Worm (Caenorhabditis elegans) whole organism, L2 larva: ENCODE data around the gene acdh-6.

Source experiments
- C34F6.9 ChIP-seq: fragments of 150-350 bp; optimal IDR thresholded peaks from 2 replicates; lab custom pipeline; 2014; ENCODE audit warnings: missing biosample characterization, missing genetic modification characterization
- F13H6.1 ChIP-seq: sonication (generic microtip); optimal IDR thresholded peaks from 2 replicates; lab custom pipeline; 2016; ENCODE audit warnings: missing genetic modification characterization, missing compliant biosample characterization
- R02D3.7 ChIP-seq: fragments of 150-350 bp; optimal IDR thresholded peaks from 2 replicates; lab custom pipeline; 2014; ENCODE audit warnings: missing biosample characterization, missing genetic modification characterization
- Y55F3AM.14 ChIP-seq: fragments of 200-800 bp; sonication (Bioruptor generic); optimal IDR thresholded peaks from 2 replicates; lab custom pipeline; 2018; ENCODE audit warnings: mild to moderate bottlenecking, missing genetic modification characterization, missing compliant biosample characterization
- ama-1 ChIP-seq: fragments of 150-350 bp; optimal IDR thresholded peaks from 2 replicates; lab custom pipeline; 2018; ENCODE audit warnings: inconsistent platforms
- blmp-1 ChIP-seq: sonication (generic microtip); optimal IDR thresholded peaks from 2 replicates; lab custom pipeline; 2017; ENCODE audit warnings: missing genetic modification characterization, mild to moderate bottlenecking, missing compliant biosample characterization, antibody characterized with exemption, moderate library complexity; ENCODE audit not compliant: insufficient read depth
- ceh-16 ChIP-seq: fragments of 150-350 bp; optimal IDR thresholded peaks from 2 replicates; lab custom pipeline; 2014; ENCODE audit warnings: missing biosample characterization, missing genetic modification characterization
- ceh-82 ChIP-seq: fragments of 150-350 bp; optimal IDR thresholded peaks from 2 replicates; lab custom pipeline; 2014; ENCODE audit warnings: missing biosample characterization, missing genetic modification characterization
- crh-2 ChIP-seq: sonication (generic microtip); optimal IDR thresholded peaks from 2 replicates; lab custom pipeline; 2017; ENCODE audit warnings: missing biosample characterization, missing genetic modification characterization
- dmd-4 ChIP-seq: sonication (generic microtip); optimal IDR thresholded peaks from 2 replicates; lab custom pipeline; 2017; ENCODE audit warnings: missing biosample characterization, missing genetic modification characterization
- egl-27 ChIP-seq: sonication (generic microtip); optimal IDR thresholded peaks from 3 replicates; lab custom pipeline; 2017; ENCODE audit warnings: missing biosample characterization, missing genetic modification reagents, missing genetic modification characterization
- fos-1 ChIP-seq: fragments of 150-350 bp; optimal IDR thresholded peaks from 2 replicates; lab custom pipeline; 2014; ENCODE audit warnings: missing biosample characterization, missing genetic modification characterization
- gmeb-1 ChIP-seq: fragments of 150-350 bp; optimal IDR thresholded peaks from 2 replicates; lab custom pipeline; 2014; ENCODE audit warnings: missing biosample characterization, missing genetic modification characterization
- lin-11 ChIP-seq: fragments of 150-350 bp; sonication (generic microtip); optimal IDR thresholded peaks from 2 replicates; lab custom pipeline; 2014; ENCODE audit warnings: missing biosample characterization, missing genetic modification characterization, inconsistent platforms, mixed read lengths
- lin-13 ChIP-seq: fragments of 150-350 bp; optimal IDR thresholded peaks from 2 replicates; lab custom pipeline; 2014; ENCODE audit warnings: missing biosample characterization, missing genetic modification reagents, missing genetic modification characterization
- lsy-2 ChIP-seq, 2 experiments: fragments of 150-350 bp in 1 of 2; sonication (generic microtip) in 1 of 2; optimal IDR thresholded peaks; 2 replicates each; lab custom pipeline; 2014 to 2017; ENCODE audit warnings: missing biosample characterization in 2 of 2, missing genetic modification characterization in 2 of 2
- mab-5 ChIP-seq: fragments of 150-350 bp; optimal IDR thresholded peaks from 2 replicates; lab custom pipeline; 2014; ENCODE audit warnings: missing biosample characterization, missing genetic modification characterization
- mdl-1 ChIP-seq, 2 experiments: fragments of 150-350 bp in 1 of 2; sonication (generic microtip) in 1 of 2; optimal IDR thresholded peaks; 2 replicates each; lab custom pipeline; 2017; ENCODE audit warnings: missing biosample characterization in 2 of 2, missing genetic modification characterization in 2 of 2
- nhr-10 ChIP-seq: sonication (generic microtip); optimal IDR thresholded peaks from 2 replicates; lab custom pipeline; 2017; ENCODE audit warnings: missing biosample characterization, missing genetic modification characterization
- nhr-129 ChIP-seq: fragments of 150-350 bp; optimal IDR thresholded peaks from 2 replicates; lab custom pipeline; 2014; ENCODE audit warnings: missing biosample characterization, missing genetic modification characterization
- nhr-21 ChIP-seq: fragments of 150-350 bp; optimal IDR thresholded peaks from 2 replicates; lab custom pipeline; 2014; ENCODE audit warnings: missing biosample characterization, missing genetic modification characterization
- nhr-23 ChIP-seq: fragments of 150-350 bp; optimal IDR thresholded peaks from 2 replicates; lab custom pipeline; 2014; ENCODE audit warnings: missing biosample characterization, missing genetic modification reagents, missing genetic modification characterization
- nhr-237 ChIP-seq: fragments of 150-350 bp; optimal IDR thresholded peaks from 2 replicates; lab custom pipeline; 2014; ENCODE audit warnings: missing biosample characterization, missing genetic modification characterization
- nhr-25 ChIP-seq: fragments of 150-350 bp; sonication (generic microtip); optimal IDR thresholded peaks from 3 replicates; lab custom pipeline; 2014; ENCODE audit warnings: missing biosample characterization, missing genetic modification characterization
- nhr-77 ChIP-seq: fragments of 150-350 bp; optimal IDR thresholded peaks from 2 replicates; lab custom pipeline; 2014; ENCODE audit warnings: missing biosample characterization, missing genetic modification characterization
- peb-1 ChIP-seq: fragments of 150-350 bp; optimal IDR thresholded peaks from 2 replicates; lab custom pipeline; 2014; ENCODE audit warnings: missing biosample characterization, missing genetic modification characterization
- sem-4 ChIP-seq: fragments of 150-350 bp; optimal IDR thresholded peaks from 2 replicates; lab custom pipeline; 2014; ENCODE audit warnings: missing biosample characterization, missing genetic modification reagents, missing genetic modification characterization
- skn-1 ChIP-seq: sonication (generic microtip); optimal IDR thresholded peaks from 2 replicates; lab custom pipeline; 2017; ENCODE audit warnings: missing biosample characterization, missing genetic modification characterization
- sma-3 ChIP-seq: sonication (generic microtip); optimal IDR thresholded peaks from 2 replicates; lab custom pipeline; 2016; ENCODE audit warnings: missing genetic modification reagents, missing genetic modification characterization, missing compliant biosample characterization
- sma-9 ChIP-seq, 2 experiments: fragments of 150-350 bp in 1 of 2; sonication (generic microtip) in 1 of 2; optimal IDR thresholded peaks; 2 replicates each; lab custom pipeline; 2014 to 2016; ENCODE audit warnings: missing genetic modification characterization in 2 of 2, mild to moderate bottlenecking in 1 of 2, missing biosample characterization in 1 of 2, missing compliant biosample characterization in 1 of 2, missing genetic modification reagents in 1 of 2, moderate library complexity in 1 of 2
- unc-39 ChIP-seq: fragments of 150-350 bp; optimal IDR thresholded peaks from 2 replicates; lab custom pipeline; 2014; ENCODE audit warnings: missing biosample characterization, missing genetic modification characterization
- unc-55 ChIP-seq: fragments of 150-350 bp; sonication (generic microtip); optimal IDR thresholded peaks from 3 replicates; lab custom pipeline; 2014; ENCODE audit warnings: missing biosample characterization, missing genetic modification reagents, missing genetic modification characterization
- unc-62 ChIP-seq: fragments of 150-350 bp; optimal IDR thresholded peaks from 2 replicates; lab custom pipeline; 2014; ENCODE audit warnings: missing biosample characterization, missing genetic modification reagents, missing genetic modification characterization
- ztf-1 ChIP-seq: fragments of 200-800 bp; sonication (Bioruptor generic); conservative IDR thresholded peaks from 2 replicates; pipeline ENCODE4 v1.3.6; 2022; ENCODE audit warnings: missing genetic modification characterization, missing compliant biosample characterization
- ztf-11 ChIP-seq: sonication (generic microtip); optimal IDR thresholded peaks from 2 replicates; lab custom pipeline; 2017; ENCODE audit warnings: missing biosample characterization, missing genetic modification characterization
- ztf-4 ChIP-seq: fragments of 150-350 bp; optimal IDR thresholded peaks from 2 replicates; lab custom pipeline; 2014; ENCODE audit warnings: missing biosample characterization, missing genetic modification characterization

Gene acdh-6

DNA sequence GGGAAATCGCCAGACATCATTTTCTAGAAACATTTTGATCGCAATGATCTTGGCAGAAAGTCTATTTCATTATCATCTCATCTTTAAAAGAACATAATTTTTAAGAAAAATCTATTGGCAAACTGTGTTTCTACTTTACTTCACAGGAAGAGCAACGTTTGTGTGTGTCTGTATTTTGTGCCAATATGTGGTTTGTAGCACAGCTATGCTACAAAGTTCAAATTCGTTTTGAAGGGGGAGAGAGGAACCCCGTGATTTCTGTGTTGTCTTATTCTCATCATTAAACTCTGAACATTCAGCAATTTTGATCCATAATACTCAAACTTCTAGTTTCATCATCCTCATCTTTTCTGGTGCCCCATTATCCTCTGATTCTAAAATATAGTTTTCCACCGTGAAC lies 9.2 kb upstream of the acdh-6 start:
- TF ChIP-seq peb-1 (tag; lab: Kevin White, UChicago) (no peak), ceh-16 (no peak), nhr-129 (no peak), dmd-4 (tag; lab: Kevin White, UChicago) (no peak), R02D3.7 (tag; lab: Kevin White, UChicago) (no peak), unc-39 (tag; lab: Kevin White, UChicago) (no peak), F13H6.1 (no peak), nhr-10 (tag; lab: Kevin White, UChicago) (no peak), blmp-1 (tag; lab: Kevin White, UChicago) (no peak), ceh-82 (no peak), nhr-237 (no peak), C34F6.9 (tag; lab: Kevin White, UChicago) (no peak)

DNA sequence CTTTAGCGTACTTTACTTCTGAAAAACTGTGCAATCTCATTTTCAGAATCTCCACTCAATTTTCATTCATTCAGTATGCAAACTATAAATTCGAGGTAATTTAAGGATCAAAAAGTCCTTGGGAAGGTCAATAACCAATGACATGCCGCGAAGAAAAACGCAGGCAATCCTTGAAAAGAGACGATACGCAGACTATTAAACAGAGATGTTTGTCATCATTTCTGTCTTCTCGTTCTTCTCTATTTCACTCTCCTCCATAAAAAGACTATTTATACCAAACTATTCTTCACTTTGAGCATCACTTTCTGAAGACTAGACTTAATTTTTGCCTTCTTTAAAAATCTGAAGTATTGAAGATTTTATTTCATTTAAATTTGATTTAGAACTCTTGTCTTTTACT lies 8.8 kb upstream of the acdh-6 start, which contains the start of gene C02D5.4:
C02D5.4 (plus strand) TSS at position 41 of the 400 bp plus-strand sequence.
- TF ChIP-seq nhr-129 (peak; percentile 22), skn-1 (peak; percentile 99), fos-1 (tag; lab: Kevin White, UChicago) (peak; percentile 40), C34F6.9 (tag; lab: Kevin White, UChicago) (peak; percentile 30), nhr-237 (no peak), unc-55 (GFP tag; lab: Kevin White, UChicago) (peak; percentile 21), lin-13 (GFP tag; lab: Kevin White, UChicago) (no peak), nhr-10 (tag; lab: Kevin White, UChicago) (no peak), sma-9 (GFP tag; optimal IDR thresholded peaks at IDR 0.05; lab: Kevin White, UChicago) (peak; percentile 53), sma-9 (tag; optimal IDR thresholded peaks at IDR 0.05; lab: Kevin White, UChicago) (no peak)

DNA sequence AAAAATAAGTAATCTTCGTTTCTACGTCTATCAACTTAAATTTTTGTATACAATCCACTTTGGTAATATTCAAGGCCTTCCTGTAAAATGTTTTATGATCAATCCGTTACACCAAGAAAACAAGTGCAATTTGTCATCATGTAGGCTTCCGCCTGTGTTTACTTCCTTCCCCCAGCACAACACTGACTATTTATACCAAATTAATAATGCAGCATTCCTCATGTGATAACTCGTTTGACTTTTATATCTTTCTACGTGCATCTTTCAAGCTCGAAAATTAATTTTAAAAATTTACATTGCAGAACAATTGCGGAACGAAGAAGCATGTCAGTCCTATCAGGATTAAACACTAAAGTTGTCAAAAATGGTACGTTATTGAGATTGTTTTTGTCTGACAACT lies 6.5 kb upstream of the acdh-6 start, which contains the start of gene gsto-2:
gsto-2 (plus strand) TSS at position 301 of the 400 bp plus-strand sequence.
- no peak for TF ChIP-seq mab-5
- no peak for TF ChIP-seq fos-1 (tag; lab: Kevin White, UChicago)
- TF ChIP-seq gmeb-1 (tag; lab: Kevin White, UChicago): no peak
- no peak for TF ChIP-seq ceh-82

DNA sequence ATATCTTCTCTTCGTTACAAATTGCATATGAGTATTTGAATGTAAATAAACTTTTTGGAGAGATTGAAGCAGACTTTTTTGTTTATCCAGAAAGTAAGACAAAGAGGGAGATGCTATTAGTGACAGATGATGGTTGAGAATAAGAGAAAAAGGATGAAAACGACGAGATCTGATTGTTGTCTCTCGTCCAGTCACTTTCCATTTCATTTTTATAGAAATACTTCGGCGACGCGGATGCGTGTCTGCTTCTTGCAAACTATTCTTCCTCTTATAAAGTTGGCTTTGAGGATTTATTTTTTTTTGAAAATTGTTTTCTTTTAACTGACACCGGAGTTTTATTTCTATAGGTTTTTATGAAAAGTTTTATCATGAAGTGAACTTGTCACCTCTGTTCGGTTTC lies 5.3 kb upstream of the acdh-6 start:
- TF ChIP-seq crh-2 (tag; lab: Kevin White, UChicago) (no peak), blmp-1 (tag; lab: Kevin White, UChicago) (peak; percentile 74)

DNA sequence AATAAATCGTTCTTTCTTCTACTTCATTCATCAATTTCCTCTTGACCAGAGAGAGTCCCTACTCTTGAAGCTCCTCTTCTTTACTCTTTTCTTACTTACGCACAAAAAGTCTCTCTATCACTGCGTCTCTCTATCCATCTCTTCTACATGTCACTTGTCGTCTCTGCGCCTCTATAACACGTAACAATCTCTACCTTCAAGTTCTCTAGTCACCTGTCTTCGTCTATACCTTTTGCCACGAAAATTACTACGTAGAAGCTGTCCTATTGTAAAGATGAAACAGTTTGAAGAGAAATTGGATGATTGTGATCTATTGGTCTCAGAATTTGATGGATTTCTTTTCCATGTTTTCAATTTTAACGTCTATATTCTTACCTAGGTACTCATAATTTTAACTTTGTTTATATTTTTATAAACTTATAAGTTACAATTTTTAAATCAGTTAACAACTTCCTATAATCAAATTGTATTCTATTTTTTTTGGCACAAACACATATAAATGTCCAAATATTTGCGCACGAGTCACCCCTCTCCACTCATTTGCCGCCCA lies 4.0 kb upstream of the acdh-6 start, which contains the start of gene C02D5.2:
C02D5.2 (plus strand) TSS at position 500 of the 550 bp plus-strand sequence.
- TF ChIP-seq crh-2 (tag; lab: Kevin White, UChicago) (peak; percentile 78), F13H6.1 (peak; percentile 47), mdl-1 (tag; optimal IDR thresholded peaks at IDR 0.05; lab: Kevin White, UChicago) (no peak), unc-62 (no peak), ztf-1 (GFP tag; lab: Robert Waterston, UW) (no peak), sma-3 (no peak), dmd-4 (tag; lab: Kevin White, UChicago) (no peak), C34F6.9 (tag; lab: Kevin White, UChicago) (peak; percentile 64), ama-1 (lab: Kevin White, UChicago) (no peak), lsy-2 (tag; optimal IDR thresholded peaks at IDR 0.05; lab: Kevin White, UChicago) (peak in 1 of 2 experiments; percentile 70), nhr-23 (no peak), fos-1 (tag; lab: Kevin White, UChicago) (peak; percentile 45), ztf-11 (no peak), peb-1 (tag; lab: Kevin White, UChicago) (no peak), nhr-129 (peak; percentile 72), nhr-77 (tag; lab: Kevin White, UChicago) (no peak), nhr-21 (tag; lab: Kevin White, UChicago) (no peak), sma-9 (GFP tag; optimal IDR thresholded peaks at IDR 0.05; lab: Kevin White, UChicago) (peak; percentile 52), sma-9 (tag; optimal IDR thresholded peaks at IDR 0.05; lab: Kevin White, UChicago) (no peak), sem-4 (tag; lab: Kevin White, UChicago) (no peak), R02D3.7 (tag; lab: Kevin White, UChicago) (no peak), blmp-1 (tag; lab: Kevin White, UChicago) (peak; percentile 11), egl-27 (tag; lab: Kevin White, UChicago) (peak; percentile 1), ztf-4 (tag; lab: Kevin White, UChicago) (no peak), Y55F3AM.14 (no peak), unc-55 (GFP tag; lab: Kevin White, UChicago) (peak; percentile 23), gmeb-1 (tag; lab: Kevin White, UChicago) (no peak), lin-11 (no peak), skn-1 (no peak), nhr-25 (tag; lab: Kevin White, UChicago) (no peak)
